Worm (Caenorhabditis elegans) whole organism, early embryonic: Measurements from ENCODE around the gene C48B4.12.

Source experiments
- B0310.2 ChIP-seq: sonication (generic microtip); optimal IDR thresholded peaks from 2 replicates; lab custom pipeline; 2016; ENCODE audit warnings: mild to moderate bottlenecking, missing genetic modification characterization, missing compliant biosample characterization
- F13C5.2 ChIP-seq: sonication (generic microtip); optimal IDR thresholded peaks from 2 replicates; lab custom pipeline; 2017; ENCODE audit warnings: mild to moderate bottlenecking, missing genetic modification characterization, inconsistent platforms, missing compliant biosample characterization
- aly-1 ChIP-seq: sonication (generic microtip); optimal IDR thresholded peaks from 2 replicates; lab custom pipeline; 2016; ENCODE audit warnings: missing genetic modification characterization, missing compliant biosample characterization
- ama-1 ChIP-seq: fragments of 150-350 bp; optimal IDR thresholded peaks from 2 replicates; lab custom pipeline; 2014
- ceh-13 ChIP-seq: fragments of 200-800 bp; sonication (Bioruptor generic); optimal IDR thresholded peaks from 2 replicates; lab custom pipeline; 2018; ENCODE audit warnings: mild to moderate bottlenecking, missing genetic modification characterization, missing compliant biosample characterization
- ceh-36 ChIP-seq: sonication (generic microtip); optimal IDR thresholded peaks from 2 replicates; lab custom pipeline; 2016; ENCODE audit warnings: missing genetic modification characterization, inconsistent platforms, missing compliant biosample characterization
- ets-7 ChIP-seq: sonication (generic microtip); optimal IDR thresholded peaks from 2 replicates; lab custom pipeline; 2016; ENCODE audit warnings: missing genotype, missing genetic modification characterization, missing compliant biosample characterization
- flt-1 ChIP-seq: fragments of 200-800 bp; sonication (Bioruptor generic); IDR thresholded peaks from 2 replicates; pipeline ENCODE4 v1.3.6; 2022; ENCODE audit warnings: missing genetic modification characterization, missing compliant biosample characterization
- hmbx-1 ChIP-seq: sonication (generic microtip); optimal IDR thresholded peaks from 2 replicates; lab custom pipeline; 2016; ENCODE audit warnings: mild to moderate bottlenecking, missing genetic modification characterization, missing compliant biosample characterization
- hmg-4 ChIP-seq: fragments of 200-800 bp; sonication (Bioruptor generic); optimal IDR thresholded peaks from 2 replicates; lab custom pipeline; 2018; ENCODE audit warnings: mild to moderate bottlenecking, missing genetic modification characterization, missing compliant biosample characterization
- hnd-1 ChIP-seq: sonication (generic microtip); optimal IDR thresholded peaks from 2 replicates; lab custom pipeline; 2016; ENCODE audit warnings: missing genetic modification characterization, missing compliant biosample characterization
- pes-1 ChIP-seq: fragments of 200-800 bp; sonication (Bioruptor generic); IDR thresholded peaks from 2 replicates; pipeline ENCODE4 v1.3.6; 2022; ENCODE audit warnings: missing genetic modification reagents, missing genetic modification characterization, missing compliant biosample characterization
- scrt-1 ChIP-seq: fragments of 200-800 bp; sonication (Bioruptor generic); IDR thresholded peaks from 2 replicates; pipeline ENCODE4 v1.3.6; 2022; ENCODE audit warnings: missing genetic modification characterization, missing compliant biosample characterization
- sea-1 ChIP-seq: fragments of 200-800 bp; sonication (Bioruptor generic); conservative IDR thresholded peaks from 2 replicates; pipeline ENCODE4 v1.3.6; 2022; ENCODE audit warnings: missing genetic modification characterization, missing compliant biosample characterization
- tbx-11 ChIP-seq: fragments of 200-800 bp; sonication (Bioruptor generic); IDR thresholded peaks from 2 replicates; pipeline ENCODE4 v1.3.6; 2022; ENCODE audit warnings: missing genetic modification characterization, missing compliant biosample characterization
- tbx-37 ChIP-seq: fragments of 200-800 bp; sonication (Bioruptor generic); conservative IDR thresholded peaks from 2 replicates; pipeline ENCODE4 v1.3.6; 2022; ENCODE audit warnings: missing genetic modification reagents, missing genetic modification characterization, missing compliant biosample characterization
- tra-4 ChIP-seq: sonication (generic microtip); optimal IDR thresholded peaks from 2 replicates; lab custom pipeline; 2017; ENCODE audit warnings: missing genetic modification characterization, missing compliant biosample characterization

The C48B4.12 gene

ce11 chrIII:9590212-9590611, 6.9 kb upstream of the C48B4.12 start:
- TF ChIP-seq hmbx-1 (tag; lab: Kevin White, UChicago) (no peak), scrt-1 (no peak), tbx-37 (no peak), pes-1 (GFP tag; lab: Robert Waterston, UW) (no peak), F13C5.2 (tag; lab: Kevin White, UChicago) (no peak), ets-7 (tag; lab: Kevin White, UChicago) (no peak), hmg-4 (no peak), hnd-1 (no peak), ceh-13 (GFP tag; lab: Kevin White, UChicago) (no peak), flt-1 (no peak), sea-1 (GFP tag; lab: Robert Waterston, UW) (no peak), B0310.2 (no peak)

ce11 chrIII:9592118-9592517, 5.0 kb upstream of the C48B4.12 start, which contains the start of gene acox-1.5:
Gene acox-1.5 (minus strand): TSS chrIII:9592192.
- TF ChIP-seq aly-1 (tag; lab: Kevin White, UChicago): no peak
- no peak for TF ChIP-seq tbx-11 (GFP tag; lab: Robert Waterston, UW)
- no peak for TF ChIP-seq hmbx-1 (tag; lab: Kevin White, UChicago)
- TF ChIP-seq ceh-13 (GFP tag; lab: Kevin White, UChicago): no peak
- no peak for TF ChIP-seq scrt-1
- no peak for TF ChIP-seq flt-1
- TF ChIP-seq tra-4 (tag; lab: Kevin White, UChicago): no peak
- TF ChIP-seq hmg-4: no peak
- TF ChIP-seq F13C5.2 (tag; lab: Kevin White, UChicago): no peak
- no peak for TF ChIP-seq ama-1 (lab: Kevin White, UChicago)
- TF ChIP-seq ets-7 (tag; lab: Kevin White, UChicago): no peak
- TF ChIP-seq ceh-36 (tag; lab: Kevin White, UChicago): no peak
- TF ChIP-seq tbx-37: no peak
- no peak for TF ChIP-seq pes-1 (GFP tag; lab: Robert Waterston, UW)
- TF ChIP-seq hnd-1: no peak
- TF ChIP-seq B0310.2: no peak

- no peak for TF ChIP-seq hmg-4
- TF ChIP-seq sea-1 (GFP tag; lab: Robert Waterston, UW): no peak
- no peak for TF ChIP-seq tbx-37
- TF ChIP-seq flt-1: no peak
- TF ChIP-seq aly-1 (tag; lab: Kevin White, UChicago): no peak
- TF ChIP-seq ceh-13 (GFP tag; lab: Kevin White, UChicago): no peak
- no peak for TF ChIP-seq F13C5.2 (tag; lab: Kevin White, UChicago)
- no peak for TF ChIP-seq tra-4 (tag; lab: Kevin White, UChicago)
- TF ChIP-seq hnd-1: no peak
- TF ChIP-seq B0310.2: no peak
- TF ChIP-seq ets-7 (tag; lab: Kevin White, UChicago): no peak
- TF ChIP-seq ceh-36 (tag; lab: Kevin White, UChicago): no peak
These were observed 1.6 kb upstream of the C48B4.12 start, which contains the start of gene rom-2 for ce11 chrIII:9595563-9595962. Gene rom-2 (minus strand): TSS chrIII:9595663.

- TF ChIP-seq ets-7 (tag; lab: Kevin White, UChicago) (no peak), hmbx-1 (tag; lab: Kevin White, UChicago) (no peak), hnd-1 (no peak), sea-1 (GFP tag; lab: Robert Waterston, UW) (no peak), tbx-37 (no peak), tbx-11 (GFP tag; lab: Robert Waterston, UW) (no peak), scrt-1 (no peak), F13C5.2 (tag; lab: Kevin White, UChicago) (no peak), hmg-4 (no peak), ama-1 (lab: Kevin White, UChicago) (no peak), tra-4 (tag; lab: Kevin White, UChicago) (no peak), ceh-13 (GFP tag; lab: Kevin White, UChicago) (no peak), B0310.2 (no peak), aly-1 (tag; lab: Kevin White, UChicago) (no peak), pes-1 (GFP tag; lab: Robert Waterston, UW) (no peak), flt-1 (no peak), ceh-36 (tag; lab: Kevin White, UChicago) (no peak)
These were observed 1.0 kb downstream of the C48B4.12 start, which contains the start of gene F58A4.1 for ce11 chrIII:9598168-9598567. Gene F58A4.1 (plus strand): TSS chrIII:9598468.

- TF ChIP-seq pes-1 (GFP tag; lab: Robert Waterston, UW): no peak
- no peak for TF ChIP-seq sea-1 (GFP tag; lab: Robert Waterston, UW)
- no peak for TF ChIP-seq hmg-4
- TF ChIP-seq tbx-11 (GFP tag; lab: Robert Waterston, UW): no peak
- TF ChIP-seq tra-4 (tag; lab: Kevin White, UChicago): no peak
These were observed 3.5 kb downstream of the C48B4.12 start, which contains the start of gene F58A4.2 for ce11 chrIII:9600645-9601044. Gene F58A4.2 (minus strand): TSS chrIII:9600745.

- TF ChIP-seq scrt-1 (no peak), B0310.2 (no peak), aly-1 (tag; lab: Kevin White, UChicago) (no peak), ama-1 (lab: Kevin White, UChicago) (no peak), hmg-4 (no peak), sea-1 (GFP tag; lab: Robert Waterston, UW) (no peak)
These were observed 11.5 kb downstream of the C48B4.12 start, which contains the start of gene clec-161 for ce11 chrIII:9608650-9609049. Gene clec-161 (minus strand): TSS chrIII:9608750.

- TF ChIP-seq hmg-4 (no peak), B0310.2 (no peak)
These were observed 15.0 kb downstream of the C48B4.12 start, which contains the start of gene bbs-4 for ce11 chrIII:9612097-9612496. Gene bbs-4 (minus strand): TSS chrIII:9612197.

ce11 chrIII:9614211-9614610, 17.1 kb downstream of the C48B4.12 start, which contains the start of the genes pri-1 and F58A4.6:
Gene pri-1 (minus strand): TSS chrIII:9614281.
Gene F58A4.6 (plus strand): TSS chrIII:9614482.
- TF ChIP-seq aly-1 (tag; lab: Kevin White, UChicago): no peak
- peak; percentile 2 for TF ChIP-seq F13C5.2 (tag; lab: Kevin White, UChicago)
